Worm (Caenorhabditis elegans) whole organism, midembryonic: ENCODE measurements around the gene srx-93.
"Not testable (repeated sequence)": the region's sequence is repeated elsewhere in the genome, so short reads cannot be mapped to it uniquely, and the experiment has no call there.

ENCODE experiments used
- T22C8.4 ChIP-seq: fragments of 200-800 bp; sonication (Bioruptor generic); IDR thresholded peaks from 2 replicates; pipeline ENCODE4 v1.3.6; 2022; ENCODE audit warnings: missing genetic modification characterization, missing compliant biosample characterization
- cog-1 ChIP-seq: sonication (generic microtip); optimal IDR thresholded peaks from 2 replicates; lab custom pipeline; 2016; ENCODE audit warnings: missing genetic modification characterization, missing compliant biosample characterization
- flt-1 ChIP-seq: fragments of 200-800 bp; sonication (Bioruptor generic); IDR thresholded peaks from 2 replicates; pipeline ENCODE4 v1.3.6; 2022; ENCODE audit warnings: missing genetic modification characterization, missing compliant biosample characterization
- klf-2 ChIP-seq: fragments of 200-800 bp; sonication (Bioruptor generic); conservative IDR thresholded peaks from 2 replicates; pipeline ENCODE4 v1.3.6; 2022; ENCODE audit warnings: missing genetic modification reagents, missing genetic modification characterization, missing compliant biosample characterization
- med-1 ChIP-seq: sonication (generic microtip); optimal IDR thresholded peaks from 2 replicates; lab custom pipeline; 2017; ENCODE audit warnings: missing genetic modification characterization, mild to moderate bottlenecking, missing compliant biosample characterization, antibody characterized with exemption, missing genetic modification reagents; ENCODE audit not compliant: insufficient read depth
- ref-1 ChIP-seq: fragments of 200-800 bp; sonication (Bioruptor generic); conservative IDR thresholded peaks from 2 replicates; pipeline ENCODE4 v1.3.6; 2022; ENCODE audit warnings: missing genetic modification reagents, missing genetic modification characterization, missing compliant biosample characterization
- tab-1 ChIP-seq: fragments of 200-800 bp; sonication (Bioruptor generic); IDR thresholded peaks from 2 replicates; pipeline ENCODE4 v1.3.6; 2022; ENCODE audit warnings: missing genetic modification characterization, missing compliant biosample characterization
- ztf-23 ChIP-seq: fragments of 200-800 bp; sonication (Bioruptor generic); IDR thresholded peaks from 2 replicates; pipeline ENCODE4 v1.3.6; 2022; ENCODE audit warnings: missing genetic modification reagents, missing genetic modification characterization, missing compliant biosample characterization
- ztf-29 ChIP-seq: fragments of 200-800 bp; sonication (Bioruptor generic); IDR thresholded peaks from 2 replicates; pipeline ENCODE4 v1.3.6; 2022; ENCODE audit warnings: missing genetic modification reagents, missing genetic modification characterization, missing compliant biosample characterization

Gene srx-93

DNA sequence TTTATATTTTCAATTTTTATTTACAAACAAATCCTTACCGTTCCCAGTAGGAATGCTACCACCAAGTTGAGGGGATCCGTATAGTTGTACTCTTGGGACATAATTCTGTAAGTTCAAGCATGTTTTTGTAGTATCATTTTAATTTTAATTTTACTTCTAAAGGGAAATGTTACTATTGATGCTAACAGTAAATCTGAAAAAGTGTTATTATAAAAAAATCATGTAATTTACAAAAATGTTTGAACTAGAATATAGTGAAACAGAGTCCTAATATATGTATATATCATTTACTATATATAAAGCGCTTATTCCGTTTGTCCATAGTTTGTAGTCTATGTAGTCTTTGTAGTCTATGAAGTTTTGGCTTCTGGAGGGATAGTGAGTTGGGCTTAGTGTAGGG lies at the start of gene srx-93:
TSS of gene srx-93 (minus strand) at position 101 of the 400 bp plus-strand sequence.
- TF ChIP-seq ztf-29; med-1 (GFP tag; lab: Kevin White, UChicago); flt-1 (GFP tag; lab: Robert Waterston, UW): not testable (repeated sequence)

- TF ChIP-seq ztf-29 (no peak), klf-2 (GFP tag; lab: Robert Waterston, UW) (no peak), flt-1 (GFP tag; lab: Robert Waterston, UW) (no peak), tab-1 (GFP tag; lab: Robert Waterston, UW) (no peak), cog-1 (tag; lab: Kevin White, UChicago) (no peak), T22C8.4 (GFP tag; lab: Robert Waterston, UW) (no peak)
Observed at ce11 chrV:3668464-3668863, 48.0 kb upstream of the srx-93 start, which contains the start of gene Y39H10B.2. Gene Y39H10B.2, plus strand, starts transcription at chrV:3668764.

DNA sequence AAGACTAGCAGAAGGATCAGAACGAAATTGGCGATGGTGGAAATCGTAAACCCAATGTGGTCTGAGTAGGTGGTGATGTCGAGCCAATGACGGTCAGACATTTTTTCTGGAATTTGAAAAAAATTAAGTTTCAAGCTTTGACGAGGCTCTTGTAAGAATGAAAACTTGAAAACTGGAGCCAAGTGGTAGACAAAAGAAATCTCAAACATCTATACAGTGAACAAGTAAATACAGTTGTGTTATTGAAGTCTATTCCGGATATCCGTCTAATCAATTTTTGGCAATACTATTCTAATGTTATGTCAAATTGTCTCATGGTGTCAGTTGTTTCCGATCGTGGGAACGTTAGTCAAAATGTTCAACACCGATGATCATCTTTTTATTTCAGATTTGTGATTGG lies 46.4 kb upstream of the srx-93 start, which contains the start of gene str-113:
TSS of gene str-113 (minus strand) at position 101 of the 400 bp plus-strand sequence.
- TF ChIP-seq klf-2 (GFP tag; lab: Robert Waterston, UW) (no peak), med-1 (GFP tag; lab: Kevin White, UChicago) (no peak), cog-1 (tag; lab: Kevin White, UChicago) (no peak), flt-1 (GFP tag; lab: Robert Waterston, UW) (no peak), ref-1 (GFP tag; lab: Robert Waterston, UW) (no peak), ztf-23 (GFP tag; lab: Robert Waterston, UW) (no peak), tab-1 (GFP tag; lab: Robert Waterston, UW) (no peak), ztf-29 (no peak), T22C8.4 (GFP tag; lab: Robert Waterston, UW) (no peak)

DNA sequence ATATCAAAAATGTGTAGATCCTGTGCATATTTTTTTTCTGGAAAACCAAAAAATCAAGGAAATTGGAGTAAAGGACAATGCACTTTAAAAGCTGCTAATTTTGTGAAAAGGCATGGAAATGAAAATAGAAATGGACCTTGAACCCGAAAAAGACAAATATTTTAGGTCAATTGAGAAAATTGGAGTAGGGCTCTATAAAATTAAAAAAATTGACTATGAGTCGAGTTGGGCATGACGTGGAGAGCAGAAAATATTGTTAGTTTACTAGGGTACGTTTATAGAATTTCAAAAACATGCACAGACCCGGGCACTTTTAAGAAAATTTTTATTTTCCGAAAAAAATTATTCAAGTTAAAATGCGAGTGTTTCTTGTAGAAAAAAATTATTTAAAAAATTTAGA lies 39.0 kb upstream of the srx-93 start, which contains the start of gene acr-23:
TSS of gene acr-23 (minus strand) at position 101 of the 400 bp plus-strand sequence.
- TF ChIP-seq ztf-23 (GFP tag; lab: Robert Waterston, UW) (no peak), flt-1 (GFP tag; lab: Robert Waterston, UW) (no peak), cog-1 (tag; lab: Kevin White, UChicago) (no peak), T22C8.4 (GFP tag; lab: Robert Waterston, UW) (no peak), klf-2 (GFP tag; lab: Robert Waterston, UW) (no peak), ztf-29 (no peak), med-1 (GFP tag; lab: Kevin White, UChicago) (no peak), tab-1 (GFP tag; lab: Robert Waterston, UW) (no peak), ref-1 (GFP tag; lab: Robert Waterston, UW) (no peak)

- no peak for TF ChIP-seq med-1 (GFP tag; lab: Kevin White, UChicago)
- no peak for TF ChIP-seq T22C8.4 (GFP tag; lab: Robert Waterston, UW)
- no peak for TF ChIP-seq flt-1 (GFP tag; lab: Robert Waterston, UW)
- TF ChIP-seq klf-2 (GFP tag; lab: Robert Waterston, UW): no peak
- TF ChIP-seq ztf-23 (GFP tag; lab: Robert Waterston, UW): no peak
- no peak for TF ChIP-seq tab-1 (GFP tag; lab: Robert Waterston, UW)
- no peak for TF ChIP-seq cog-1 (tag; lab: Kevin White, UChicago)
- no peak for TF ChIP-seq ztf-29
- TF ChIP-seq ref-1 (GFP tag; lab: Robert Waterston, UW): no peak
Observed at ce11 chrV:3649473-3649872, 29.0 kb upstream of the srx-93 start, which contains the start of gene str-114. Gene str-114, plus strand, starts transcription at chrV:3649773.

- TF ChIP-seq cog-1 (tag; lab: Kevin White, UChicago) (no peak), flt-1 (GFP tag; lab: Robert Waterston, UW) (no peak), ztf-29 (no peak), tab-1 (GFP tag; lab: Robert Waterston, UW) (no peak), med-1 (GFP tag; lab: Kevin White, UChicago) (no peak), klf-2 (GFP tag; lab: Robert Waterston, UW) (no peak), T22C8.4 (GFP tag; lab: Robert Waterston, UW) (no peak), ref-1 (GFP tag; lab: Robert Waterston, UW) (no peak), ztf-23 (GFP tag; lab: Robert Waterston, UW) (no peak)
Observed at ce11 chrV:3647862-3648261, 27.4 kb upstream of the srx-93 start, which contains the start of gene F59B1.10. Gene F59B1.10, minus strand, starts transcription at chrV:3647962.

DNA sequence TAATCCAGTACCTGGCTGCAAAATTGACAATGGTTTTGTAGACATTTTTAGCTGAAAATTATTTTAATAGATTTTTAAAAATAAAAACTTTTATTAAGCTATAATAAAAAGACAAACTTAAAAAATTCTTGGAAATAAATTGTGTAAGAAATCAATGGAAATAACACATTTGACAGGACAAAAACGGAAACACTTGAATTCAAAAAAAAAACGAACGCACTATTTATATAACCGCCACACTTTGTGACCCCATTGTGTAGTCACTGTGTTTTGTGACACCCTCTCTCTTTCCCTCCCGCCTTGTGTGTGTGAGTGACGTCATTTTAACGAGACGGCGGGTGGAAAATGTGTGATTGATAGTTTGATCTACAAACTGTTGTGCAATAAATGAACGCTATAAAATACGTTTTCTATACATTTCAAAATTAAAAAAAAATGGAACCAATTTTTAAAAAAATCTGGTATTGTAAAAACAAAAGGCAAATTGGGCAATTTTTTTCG lies 23.7 kb upstream of the srx-93 start, which contains the start of gene F59B1.8:
TSS of gene F59B1.8 (minus strand) at position 51 of the 501 bp plus-strand sequence.
- TF ChIP-seq klf-2 (GFP tag; lab: Robert Waterston, UW) (no peak), ztf-23 (GFP tag; lab: Robert Waterston, UW) (no peak), flt-1 (GFP tag; lab: Robert Waterston, UW) (no peak), ztf-29 (no peak), med-1 (GFP tag; lab: Kevin White, UChicago) (no peak), tab-1 (GFP tag; lab: Robert Waterston, UW) (no peak), cog-1 (tag; lab: Kevin White, UChicago) (no peak), T22C8.4 (GFP tag; lab: Robert Waterston, UW) (no peak), ref-1 (GFP tag; lab: Robert Waterston, UW) (no peak)

- TF ChIP-seq tab-1 (GFP tag; lab: Robert Waterston, UW) (no peak), ref-1 (GFP tag; lab: Robert Waterston, UW) (no peak), T22C8.4 (GFP tag; lab: Robert Waterston, UW) (no peak), cog-1 (tag; lab: Kevin White, UChicago) (no peak), ztf-29 (no peak), ztf-23 (GFP tag; lab: Robert Waterston, UW) (no peak), klf-2 (GFP tag; lab: Robert Waterston, UW) (no peak), med-1 (GFP tag; lab: Kevin White, UChicago) (no peak)
Observed at ce11 chrV:3639873-3640272, 19.4 kb upstream of the srx-93 start.

DNA sequence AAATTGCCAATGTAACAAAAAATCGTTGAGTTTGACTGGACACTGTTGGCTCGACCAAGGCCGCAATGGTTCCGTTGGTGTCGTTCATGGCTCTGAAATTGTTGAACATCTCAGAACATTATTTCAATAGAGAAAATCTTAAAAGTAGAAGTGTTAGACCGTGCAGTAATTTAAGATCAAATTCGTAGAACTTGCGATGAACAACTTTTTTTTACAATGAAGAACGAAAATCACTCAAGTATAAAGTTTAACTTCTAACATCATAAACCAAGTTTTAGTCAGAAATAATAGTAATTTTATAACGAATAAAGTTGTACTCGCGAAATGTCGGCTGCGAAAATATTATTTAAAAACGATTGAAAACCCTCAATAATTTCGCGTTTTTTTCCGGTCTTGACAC lies 16.6 kb upstream of the srx-93 start, which contains the start of gene srx-41:
TSS of gene srx-41 (minus strand) at position 101 of the 400 bp plus-strand sequence.
- TF ChIP-seq flt-1 (GFP tag; lab: Robert Waterston, UW) (no peak), ztf-23 (GFP tag; lab: Robert Waterston, UW) (no peak), tab-1 (GFP tag; lab: Robert Waterston, UW) (no peak), klf-2 (GFP tag; lab: Robert Waterston, UW) (no peak), ztf-29 (no peak), ref-1 (GFP tag; lab: Robert Waterston, UW) (no peak), T22C8.4 (GFP tag; lab: Robert Waterston, UW) (no peak), cog-1 (tag; lab: Kevin White, UChicago) (no peak), med-1 (GFP tag; lab: Kevin White, UChicago) (no peak)
